Worm (Caenorhabditis elegans) whole organism, late embryonic: ENCODE data around the gene iff-2.

Experiments used
- C08G9.2 ChIP-seq: sonication (generic microtip); optimal IDR thresholded peaks from 2 replicates; lab custom pipeline; 2016; ENCODE audit warnings: mild to moderate bottlenecking, missing genetic modification characterization, moderate library complexity, missing compliant biosample characterization
- K02D7.2 ChIP-seq: sonication (generic microtip); optimal IDR thresholded peaks from 2 replicates; lab custom pipeline; 2017; ENCODE audit warnings: mild to moderate bottlenecking, missing genetic modification characterization, missing compliant biosample characterization
- ahr-1 ChIP-seq: sonication (generic microtip); optimal IDR thresholded peaks from 2 replicates; lab custom pipeline; 2016; ENCODE audit warnings: missing genetic modification characterization, missing compliant biosample characterization
- ceh-14 ChIP-seq: sonication (generic microtip); optimal IDR thresholded peaks from 2 replicates; lab custom pipeline; 2016; ENCODE audit warnings: missing genotype, missing genetic modification characterization, missing compliant biosample characterization
- ceh-18 ChIP-seq: sonication (generic microtip); optimal IDR thresholded peaks from 2 replicates; lab custom pipeline; 2016; ENCODE audit warnings: missing genetic modification characterization, missing compliant biosample characterization
- ceh-2 ChIP-seq: sonication (generic microtip); optimal IDR thresholded peaks from 2 replicates; lab custom pipeline; 2016; ENCODE audit warnings: missing genotype, missing genetic modification characterization, missing compliant biosample characterization
- ceh-22 ChIP-seq: sonication (generic microtip); optimal IDR thresholded peaks from 2 replicates; lab custom pipeline; 2017; ENCODE audit warnings: missing biosample characterization, missing genetic modification characterization
- ceh-24 ChIP-seq: sonication (generic microtip); optimal IDR thresholded peaks from 2 replicates; lab custom pipeline; 2016; ENCODE audit warnings: mild to moderate bottlenecking, missing genetic modification characterization, missing compliant biosample characterization
- ceh-30 ChIP-seq: fragments of 150-350 bp; optimal IDR thresholded peaks from 2 replicates; lab custom pipeline; 2014; ENCODE audit warnings: missing biosample characterization, missing genetic modification characterization
- ceh-31 ChIP-seq: sonication (generic microtip); optimal IDR thresholded peaks from 2 replicates; lab custom pipeline; 2016; ENCODE audit warnings: missing genetic modification characterization, missing compliant biosample characterization
- ceh-34 ChIP-seq: sonication (generic microtip); optimal IDR thresholded peaks from 2 replicates; lab custom pipeline; 2016; ENCODE audit warnings: mild to moderate bottlenecking, missing genetic modification characterization, missing compliant biosample characterization
- ceh-45 ChIP-seq: fragments of 200-800 bp; sonication (Bioruptor generic); IDR thresholded peaks from 2 replicates; pipeline ENCODE4 v1.3.6; 2022; ENCODE audit warnings: missing genetic modification reagents, missing genetic modification characterization, missing compliant biosample characterization
- ceh-48 ChIP-seq: sonication (generic microtip); optimal IDR thresholded peaks from 2 replicates; lab custom pipeline; 2016; ENCODE audit warnings: missing genetic modification characterization, inconsistent platforms, missing compliant biosample characterization
- ceh-6 ChIP-seq: fragments of 200-800 bp; sonication (Bioruptor generic); optimal IDR thresholded peaks from 2 replicates; lab custom pipeline; 2018; ENCODE audit warnings: mild to moderate bottlenecking, missing genetic modification characterization, missing compliant biosample characterization
- ceh-9 ChIP-seq: sonication (generic microtip); optimal IDR thresholded peaks from 2 replicates; lab custom pipeline; 2016; ENCODE audit warnings: mild to moderate bottlenecking, missing genetic modification characterization, inconsistent platforms, missing compliant biosample characterization
- che-1 ChIP-seq: sonication (generic microtip); optimal IDR thresholded peaks from 2 replicates; lab custom pipeline; 2016; ENCODE audit warnings: mild to moderate bottlenecking, missing genetic modification characterization, missing compliant biosample characterization
- dve-1 ChIP-seq: sonication (generic microtip); optimal IDR thresholded peaks from 2 replicates; lab custom pipeline; 2017; ENCODE audit warnings: antibody characterized with exemption, mild to moderate bottlenecking, missing genetic modification characterization, missing compliant biosample characterization
- ets-4 ChIP-seq: sonication (generic microtip); optimal IDR thresholded peaks from 2 replicates; lab custom pipeline; 2016; ENCODE audit warnings: missing genetic modification characterization, missing compliant biosample characterization
- hlh-15 ChIP-seq: sonication (generic microtip); optimal IDR thresholded peaks from 2 replicates; lab custom pipeline; 2016; ENCODE audit warnings: missing genetic modification characterization, missing compliant biosample characterization
- hlh-6 ChIP-seq: sonication (generic microtip); optimal IDR thresholded peaks from 2 replicates; lab custom pipeline; 2016; ENCODE audit warnings: missing genotype, missing genetic modification characterization, missing compliant biosample characterization
- hlh-8 ChIP-seq: sonication (generic microtip); optimal IDR thresholded peaks from 2 replicates; lab custom pipeline; 2016; ENCODE audit warnings: missing genotype, missing genetic modification characterization, missing compliant biosample characterization
- lin-11 ChIP-seq: fragments of 200-800 bp; sonication (Bioruptor generic); optimal IDR thresholded peaks from 2 replicates; lab custom pipeline; 2018; ENCODE audit warnings: mild to moderate bottlenecking, missing genetic modification characterization, missing compliant biosample characterization
- nhr-232 ChIP-seq: sonication (generic microtip); optimal IDR thresholded peaks from 2 replicates; lab custom pipeline; 2016; ENCODE audit warnings: missing genetic modification characterization, missing compliant biosample characterization
- npax-4 ChIP-seq: sonication (generic microtip); optimal IDR thresholded peaks from 2 replicates; lab custom pipeline; 2016; ENCODE audit warnings: missing genetic modification characterization, missing compliant biosample characterization
- pat-9 ChIP-seq: fragments of 200-800 bp; sonication (Bioruptor generic); optimal IDR thresholded peaks from 2 replicates; lab custom pipeline; 2018; ENCODE audit warnings: mild to moderate bottlenecking, missing genetic modification characterization, moderate library complexity, missing compliant biosample characterization
- pha-2 ChIP-seq: sonication (generic microtip); optimal IDR thresholded peaks from 2 replicates; lab custom pipeline; 2017; ENCODE audit warnings: mild to moderate bottlenecking, missing genetic modification characterization, missing compliant biosample characterization
- pha-4 ChIP-seq: fragments of 150-350 bp; optimal IDR thresholded peaks from 2 replicates; lab custom pipeline; 2018; ENCODE audit warnings: missing biosample characterization, missing genetic modification reagents, missing genetic modification characterization
- pqm-1 ChIP-seq: sonication (generic microtip); optimal IDR thresholded peaks from 2 replicates; lab custom pipeline; 2016; ENCODE audit warnings: missing genetic modification characterization, missing compliant biosample characterization
- pros-1 ChIP-seq: fragments of 150-350 bp; optimal IDR thresholded peaks from 2 replicates; lab custom pipeline; 2014; ENCODE audit warnings: missing biosample characterization, missing genetic modification reagents, missing genetic modification characterization
- sdc-2 ChIP-seq: sonication (generic microtip); optimal IDR thresholded peaks from 2 replicates; lab custom pipeline; 2016; ENCODE audit warnings: missing genotype, missing genetic modification characterization, missing compliant biosample characterization
- sox-2 ChIP-seq: fragments of 200-800 bp; sonication (Bioruptor generic); IDR thresholded peaks from 2 replicates; pipeline ENCODE4 v1.3.6; 2022; ENCODE audit warnings: missing genetic modification reagents, missing genetic modification characterization, missing compliant biosample characterization
- syd-9 ChIP-seq: sonication (generic microtip); optimal IDR thresholded peaks from 2 replicates; lab custom pipeline; 2016; ENCODE audit warnings: mild to moderate bottlenecking, missing genetic modification characterization, moderate library complexity, missing compliant biosample characterization
- ttx-3 ChIP-seq: sonication (generic microtip); optimal IDR thresholded peaks from 2 replicates; lab custom pipeline; 2016; ENCODE audit warnings: missing genetic modification reagents, missing genetic modification characterization, missing compliant biosample characterization
- unc-55 ChIP-seq: sonication (generic microtip); optimal IDR thresholded peaks from 2 replicates; lab custom pipeline; 2017; ENCODE audit warnings: missing biosample characterization, missing genetic modification reagents, missing genetic modification characterization

iff-2 gene

ce11 chrII:8561227-8561626 lies at the start of gene iff-2 (continued):
- TF ChIP-seq pha-2 (tag; lab: Kevin White, UChicago), result peak; percentile 46
- peak; percentile 83 for TF ChIP-seq ceh-14 (tag; lab: Kevin White, UChicago)
- TF ChIP-seq nhr-232, result no peak
- peak; percentile 95 for TF ChIP-seq ceh-31 (tag; lab: Kevin White, UChicago)
- peak; percentile 76 for TF ChIP-seq ceh-2 (tag; lab: Kevin White, UChicago)
- TF ChIP-seq ceh-22, result peak; percentile 67
- TF ChIP-seq ttx-3 (tag; lab: Kevin White, UChicago), result peak; percentile 37
- peak; percentile 72 for TF ChIP-seq pat-9 (tag; lab: Kevin White, UChicago)
- TF ChIP-seq pros-1, result peak; percentile 96
- peak; percentile 86 for TF ChIP-seq unc-55
- no peak for TF ChIP-seq hlh-15 (tag; lab: Kevin White, UChicago)
- peak; percentile 28 for TF ChIP-seq hlh-6 (tag; lab: Kevin White, UChicago)
- TF ChIP-seq dve-1 (tag; lab: Kevin White, UChicago), result peak; percentile 98
- no peak for TF ChIP-seq pha-4
- peak; percentile 39; the same call in 1 of the 2 replicates for TF ChIP-seq sox-2 (GFP tag; lab: Robert Waterston, UW)
- TF ChIP-seq pqm-1, result peak; percentile 73
- TF ChIP-seq hlh-8, result peak; percentile 50

- no peak for TF ChIP-seq npax-4
- no peak for TF ChIP-seq ceh-24 (tag; lab: Kevin White, UChicago)
These were observed 49.4 kb upstream of the iff-2 start for ce11 chrII:8610585-8610984.

- TF ChIP-seq npax-4, result no peak
- no peak for TF ChIP-seq C08G9.2 (tag; lab: Kevin White, UChicago)
- no peak for TF ChIP-seq ceh-6
- no peak for TF ChIP-seq ceh-18 (tag; lab: Kevin White, UChicago)
- TF ChIP-seq ets-4 (tag; lab: Kevin White, UChicago), result no peak
- no peak for TF ChIP-seq sdc-2 (tag; lab: Kevin White, UChicago)
- TF ChIP-seq hlh-8, result no peak
- no peak for TF ChIP-seq pqm-1
- no peak for TF ChIP-seq ceh-9 (tag; lab: Kevin White, UChicago)
These were observed 48.9 kb upstream of the iff-2 start, which contains the start of gene F28C6.9 for ce11 chrII:8610085-8610484. Gene F28C6.9, minus strand, starts transcription at chrII:8610185.

- TF ChIP-seq ceh-31 (tag; lab: Kevin White, UChicago) (no peak), che-1 (tag; lab: Kevin White, UChicago) (no peak), ceh-48 (tag; lab: Kevin White, UChicago) (no peak), lin-11 (tag; lab: Kevin White, UChicago) (no peak)
These were observed 46.5 kb upstream of the iff-2 start, which contains the start of gene F28C6.10 for ce11 chrII:8607662-8608061. Gene F28C6.10, plus strand, starts transcription at chrII:8607962.

- TF ChIP-seq ahr-1 (tag; lab: Kevin White, UChicago), result no peak
- no peak for TF ChIP-seq syd-9 (tag; lab: Kevin White, UChicago)
- no peak for TF ChIP-seq ceh-34
- TF ChIP-seq K02D7.2 (tag; lab: Kevin White, UChicago), result no peak
- TF ChIP-seq ceh-30 (tag; lab: Kevin White, UChicago), result no peak
- no peak for TF ChIP-seq ceh-45 (GFP tag; lab: Robert Waterston, UW)
These were observed 45.4 kb upstream of the iff-2 start, which contains the start of gene F28C6.8 for ce11 chrII:8606549-8606948. Gene F28C6.8, plus strand, starts transcription at chrII:8606849.
